Fruit fly (Drosophila melanogaster) Kc167 (cell line): Measurements from ENCODE around the gene Mst84B.

Source experiments
- Myc ChIP-seq: fragments of >200 bp; optimal IDR thresholded peaks from 2 replicates; lab custom pipeline; 2017; ENCODE audit warnings: missing external identifiers
- h ChIP-seq: fragments of >200 bp; optimal IDR thresholded peaks from 3 replicates; lab custom pipeline; 2018; ENCODE audit warnings: missing external identifiers
- insv ChIP-seq: fragments of >200 bp; optimal IDR thresholded peaks from 3 replicates; lab custom pipeline; 2018; ENCODE audit warnings: missing external identifiers
- psq ChIP-seq: fragments of >200 bp; optimal IDR thresholded peaks from 2 replicates; lab custom pipeline; 2017; ENCODE audit warnings: missing external identifiers

dm6 chr3R:7088837-7089361 lies 26.9 kb downstream of the Mst84B start:
- TF ChIP-seq psq (no peak), h (lab: Kevin White, UChicago) (no peak), Myc (lab: Kevin White, UChicago) (no peak), insv (lab: Kevin White, UChicago) (no peak)
